Worm (Caenorhabditis elegans): Measurements from ENCODE around the gene C08E8.11.
"Not testable (repeated sequence)": the region's sequence is repeated elsewhere in the genome, so short reads cannot be mapped to it uniquely, and the experiment has no call there.

C08E8.11 gene

DNA sequence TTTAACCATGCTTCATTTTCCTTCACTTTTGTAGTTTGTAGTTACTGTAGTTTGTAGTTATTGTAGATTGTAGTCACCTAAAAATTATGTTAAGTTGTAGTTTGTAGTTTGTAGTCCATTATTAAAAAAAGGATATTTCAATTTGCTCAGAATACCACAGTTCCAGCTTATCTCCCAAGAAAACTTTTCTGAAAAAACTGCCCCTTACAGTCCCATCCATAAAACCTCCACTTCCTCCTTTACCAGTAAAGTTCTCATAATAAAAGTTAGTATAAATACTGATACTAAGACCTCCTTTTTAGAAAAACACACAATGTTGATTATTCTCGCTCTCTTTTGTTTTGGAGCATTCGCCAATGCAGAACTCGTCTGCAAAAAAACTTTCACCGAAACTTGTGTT, at the start of gene C08E8.11:
TSS of gene C08E8.11 (plus strand) at position 301 of the 400 bp plus-strand sequence.
- TF ChIP-seq T26A5.8 (tag; optimal IDR thresholded peaks at IDR 0.05) (no peak), dox-1 (GFP tag; IDR thresholded peaks at IDR 0.05) (no peak), hsf-1 (GFP tag; IDR thresholded peaks at IDR 0.05) (no peak), pha-4 (tag; optimal IDR thresholded peaks at IDR 0.05) (no peak), ets-4 (GFP tag; optimal IDR thresholded peaks at IDR 0.05) (no peak), nhr-90 (tag; optimal IDR thresholded peaks at IDR 0.05) (no peak), C17E4.6 (GFP tag; IDR thresholded peaks at IDR 0.05) (no peak), ceh-27 (GFP tag; optimal IDR thresholded peaks at IDR 0.05) (no peak), madf-6 (GFP tag; IDR thresholded peaks at IDR 0.05) (no peak), F52B5.7 (tag; optimal IDR thresholded peaks at IDR 0.05) (no peak), T07F8.4 (tag; optimal IDR thresholded peaks at IDR 0.05) (no peak), zim-3 (tag; optimal IDR thresholded peaks at IDR 0.05) (no peak), Y53F4B.3 (GFP tag; IDR thresholded peaks at IDR 0.05) (no peak), hrde-1 (tag; optimal IDR thresholded peaks at IDR 0.05; ENCODE audit: borderline replicate concordance) (no peak)

DNA sequence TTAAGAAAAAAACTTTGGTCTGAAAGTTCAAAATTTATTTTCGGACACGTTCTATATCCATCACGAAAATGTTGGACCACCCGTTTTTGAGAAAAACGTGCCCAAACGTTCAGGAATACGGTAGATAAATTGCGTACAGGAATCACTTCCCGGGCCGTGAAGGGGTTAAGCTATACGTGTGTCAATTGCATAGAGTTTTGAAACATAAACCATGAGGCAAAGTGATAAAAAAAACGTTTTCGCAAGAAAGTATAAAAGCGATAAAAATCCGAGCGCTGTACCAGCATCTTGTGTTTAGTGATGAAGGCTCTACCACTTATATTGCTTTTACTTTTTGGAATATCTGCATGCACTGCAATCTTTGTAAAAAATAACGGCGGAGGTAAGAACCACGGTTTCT, 48.4 kb upstream of the C08E8.11 start, which contains the start of gene Y51A2A.6:
TSS of gene Y51A2A.6 (plus strand) at position 301 of the 400 bp plus-strand sequence.
- TF ChIP-seq F33H1.4, B0336.3, nhr-120 (GFP tag; IDR thresholded peaks at IDR 0.05): not testable (repeated sequence)

DNA sequence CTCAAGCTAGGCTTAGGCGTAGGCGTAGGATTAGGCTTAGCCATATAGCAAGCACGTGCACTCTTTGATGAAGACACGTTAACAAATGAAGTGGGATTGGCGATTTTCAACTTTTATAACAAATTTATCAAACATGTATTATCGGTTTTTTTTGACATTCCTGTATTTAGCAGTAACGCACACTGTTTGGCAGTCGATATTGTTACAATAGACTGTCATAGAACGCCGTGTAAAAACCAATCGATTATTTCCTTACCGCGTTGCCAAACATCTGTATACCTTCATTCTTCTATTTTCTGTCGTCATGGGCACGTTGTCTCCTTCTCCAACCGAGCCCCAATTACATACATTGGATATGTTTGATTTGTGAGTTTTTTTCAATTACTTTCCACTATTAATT, 32.5 kb upstream of the C08E8.11 start, which contains the start of gene fbxb-119:
TSS of gene fbxb-119 (plus strand) at position 301 of the 400 bp plus-strand sequence.
- TF ChIP-seq Y56A3A.18 (GFP tag; IDR thresholded peaks at IDR 0.05), result no peak
- TF ChIP-seq Y95B8A.8 (GFP tag; IDR thresholded peaks at IDR 0.05), result no peak
- TF ChIP-seq rec-8 (tag; optimal IDR thresholded peaks at IDR 0.05), result no peak
- no peak for TF ChIP-seq zfh-2 (GFP tag; conservative IDR thresholded peaks at IDR 0.05)

DNA sequence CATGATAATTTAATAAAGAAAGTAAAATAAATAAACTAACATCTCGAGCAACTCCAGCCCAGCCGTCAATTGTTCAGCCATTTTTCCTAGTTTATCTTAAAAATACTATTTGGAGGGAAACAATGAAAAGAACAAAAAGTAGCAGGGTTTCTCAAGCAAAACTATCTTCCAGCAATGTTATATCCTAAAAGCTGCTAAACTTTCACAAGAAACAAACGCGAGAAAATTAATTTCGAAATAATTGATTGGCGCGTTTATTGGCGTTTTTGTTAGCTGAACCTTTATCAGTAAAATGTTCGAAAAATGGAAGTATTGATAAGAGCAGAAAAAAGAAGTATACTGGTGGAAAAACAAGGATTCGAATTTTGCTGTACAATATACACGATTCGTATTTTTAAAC, 27.6 kb upstream of the C08E8.11 start, which contains the start of gene B0462.5:
TSS of gene B0462.5 (minus strand) at position 101 of the 400 bp plus-strand sequence.
- 0 out of 2 replicates have a peak, but pooled peaks have one; percentile 24 for TF ChIP-seq cebp-1 (GFP tag; IDR thresholded peaks at IDR 0.05)
- no peak for TF ChIP-seq cebp-1 (tag; optimal IDR thresholded peaks at IDR 0.05)
- no peak for TF ChIP-seq tbx-9 (tag; optimal IDR thresholded peaks at IDR 0.05; ENCODE audit: borderline replicate concordance)
- no peak for TF ChIP-seq tlf-1 (GFP tag; optimal IDR thresholded peaks at IDR 0.05)
- no peak for TF ChIP-seq snpc-1.1 (tag; optimal IDR thresholded peaks at IDR 0.05; ENCODE audit: insufficient read depth)

DNA sequence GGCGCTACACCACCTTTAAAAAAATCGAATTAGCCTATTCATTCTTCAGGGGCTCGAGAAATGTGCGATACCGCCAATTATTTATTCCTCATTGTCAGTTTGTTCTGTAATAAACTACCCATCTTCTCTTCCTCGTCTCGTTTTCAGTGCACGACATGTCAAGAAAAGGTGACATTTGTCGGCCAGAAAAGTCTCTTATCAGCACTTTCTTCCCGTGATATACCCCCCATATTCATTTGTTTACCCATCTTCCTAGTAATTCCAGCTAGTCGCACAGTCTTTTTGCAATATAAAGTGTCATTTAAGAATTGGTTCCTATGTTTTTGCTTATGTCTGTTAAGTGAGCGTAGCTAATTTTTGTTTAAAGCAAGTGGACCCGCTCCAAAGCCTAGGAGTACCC, 26.3 kb upstream of the C08E8.11 start:
- TF ChIP-seq cebp-1 (GFP tag; IDR thresholded peaks at IDR 0.05) (no peak), cebp-1 (tag; optimal IDR thresholded peaks at IDR 0.05) (no peak), ztf-6 (GFP tag; IDR thresholded peaks at IDR 0.05) (no peak), dox-1 (GFP tag; IDR thresholded peaks at IDR 0.05) (0 out of 2 replicates have a peak, but pooled peaks have one; percentile 21), lin-54 (GFP tag; optimal IDR thresholded peaks at IDR 0.05) (no peak), hmg-1.2 (GFP tag; IDR thresholded peaks at IDR 0.05) (no peak), K11D2.4 (GFP tag; IDR thresholded peaks at IDR 0.05) (no peak), hlh-26 (GFP tag; conservative IDR thresholded peaks at IDR 0.05) (no peak), nhr-80 (tag; optimal IDR thresholded peaks at IDR 0.05) (peak; percentile 55)

Data from whole organism, young adult.